Fruit fly (Drosophila melanogaster) whole organism, wandering third instar larva: Measurements from ENCODE around the gene Irc.
A peak's percentile ranks its signal among the peaks of the same experiment; 100 is the strongest.

ENCODE experiments used
- Abd-B ChIP-seq: fragments of >200 bp; optimal IDR thresholded peaks from 2 replicates; lab custom pipeline; 2017; ENCODE audit warnings: missing biosample characterization, missing genetic modification characterization
- CG32264 ChIP-seq: fragments of 200-800 bp; sonication (Bioruptor generic); optimal IDR thresholded peaks from 2 replicates; lab custom pipeline; 2016; ENCODE audit warnings: missing biosample characterization, missing genetic modification characterization
- CG9705 ChIP-seq: fragments of 200-800 bp; sonication (Bioruptor generic); optimal IDR thresholded peaks from 2 replicates; lab custom pipeline; 2018; ENCODE audit warnings: missing biosample characterization, mild to moderate bottlenecking, missing genetic modification characterization
- CrebA ChIP-seq: fragments of 200-800 bp; sonication (Bioruptor generic); optimal IDR thresholded peaks from 2 replicates; lab custom pipeline; 2016; ENCODE audit warnings: missing biosample characterization, mild to moderate bottlenecking, missing genetic modification characterization, borderline replicate concordance
- Dfd ChIP-seq: fragments of >200 bp; optimal IDR thresholded peaks from 2 replicates; lab custom pipeline; 2017; ENCODE audit warnings: missing biosample characterization, missing genetic modification characterization
- Dif ChIP-seq: fragments of 200-275, 200-300 bp; sonication (Bioruptor generic); optimal IDR thresholded peaks from 2 replicates; lab custom pipeline; 2018; ENCODE audit warnings: missing biosample characterization, missing genetic modification characterization; ENCODE audit not compliant: partially characterized antibody
- GATAd ChIP-seq: sonication (Bioruptor generic); optimal IDR thresholded peaks from 2 replicates; lab custom pipeline; 2016; ENCODE audit warnings: missing biosample characterization, missing genetic modification characterization
- HLH106 ChIP-seq: fragments of 200-800 bp; optimal IDR thresholded peaks from 3 replicates; lab custom pipeline; 2019; ENCODE audit warnings: missing biosample characterization, mild to moderate bottlenecking, missing genetic modification characterization, moderate library complexity
- Hnf4 ChIP-seq: fragments of 200-800 bp; sonication (Bioruptor generic); optimal IDR thresholded peaks from 2 replicates; lab custom pipeline; 2016; ENCODE audit warnings: missing biosample characterization, mild to moderate bottlenecking, missing genetic modification characterization
- Hr78 ChIP-seq: fragments of >200 bp; optimal IDR thresholded peaks from 2 replicates; lab custom pipeline; 2017; ENCODE audit warnings: missing biosample characterization, missing genetic modification characterization
- Hr83 ChIP-seq: fragments of 200-300 bp; sonication (Bioruptor generic); optimal IDR thresholded peaks from 2 replicates; lab custom pipeline; 2016; ENCODE audit warnings: missing biosample characterization, mild to moderate bottlenecking, missing genetic modification characterization, moderate library complexity; ENCODE audit not compliant: poor library complexity, severe bottlenecking
- Jra ChIP-seq: sonication (Bioruptor generic); optimal IDR thresholded peaks from 2 replicates; lab custom pipeline; 2016; ENCODE audit warnings: missing biosample characterization, missing genetic modification characterization
- Mio ChIP-seq: sonication (Bioruptor generic); optimal IDR thresholded peaks from 2 replicates; lab custom pipeline; 2016; ENCODE audit warnings: missing biosample characterization, missing genetic modification characterization
- Myc ChIP-seq: fragments of >200 bp; optimal IDR thresholded peaks from 2 replicates; lab custom pipeline; 2017
- N ChIP-seq: fragments of >200 bp; optimal IDR thresholded peaks from 2 replicates; lab custom pipeline; 2018; ENCODE audit warnings: missing biosample characterization, missing external identifiers, missing genetic modification characterization
- OdsH ChIP-seq: fragments of 200-800 bp; sonication (Bioruptor generic); optimal IDR thresholded peaks from 2 replicates; lab custom pipeline; 2016; ENCODE audit warnings: missing biosample characterization, mild to moderate bottlenecking, missing genetic modification characterization
- Rel ChIP-seq, 2 experiments: fragments of 200-800 bp; sonication (Bioruptor generic) in 1 of 2; optimal IDR thresholded peaks; 2 replicates in 1 of 2; 3 replicates in 1 of 2; lab custom pipeline; 2016 to 2019; ENCODE audit warnings: mild to moderate bottlenecking in 2 of 2, missing biosample characterization in 2 of 2, missing genetic modification characterization in 2 of 2, moderate library complexity in 1 of 2
- Sp1 ChIP-seq: fragments of 200-800 bp; sonication (Bioruptor generic); optimal IDR thresholded peaks from 3 replicates; lab custom pipeline; 2019; ENCODE audit warnings: missing biosample characterization, mild to moderate bottlenecking, missing genetic modification characterization, moderate library complexity
- Vsx2 ChIP-seq: fragments of 200-300, 225-300 bp; sonication (Bioruptor generic); optimal IDR thresholded peaks from 2 replicates; lab custom pipeline; 2018; ENCODE audit warnings: missing biosample characterization, missing genetic modification characterization; ENCODE audit not compliant: partially characterized antibody
- br ChIP-seq: fragments of 200-800 bp; sonication (Bioruptor generic); optimal IDR thresholded peaks from 2 replicates; lab custom pipeline; 2016; ENCODE audit warnings: missing biosample characterization, missing genetic modification characterization
- brk ChIP-seq: fragments of 200-800 bp; sonication (Bioruptor generic); optimal IDR thresholded peaks from 2 replicates; lab custom pipeline; 2016; ENCODE audit warnings: missing biosample characterization, mild to moderate bottlenecking, missing genetic modification characterization
- dl ChIP-seq, 2 experiments: fragments of 175-275, 200-275 bp in 1 of 2; fragments of 200-275 bp in 1 of 2; sonication (Bioruptor generic); optimal IDR thresholded peaks; lab custom pipeline; 2018; ENCODE audit warnings: mild to moderate bottlenecking in 2 of 2, missing biosample characterization in 2 of 2, missing genetic modification characterization in 2 of 2, moderate library complexity in 2 of 2; ENCODE audit not compliant: partially characterized antibody in 2 of 2, insufficient read depth in 1 of 2
- dmrt93B ChIP-seq: fragments of 200-800 bp; sonication (Bioruptor generic); optimal IDR thresholded peaks from 2 replicates; lab custom pipeline; 2018; ENCODE audit warnings: missing biosample characterization, mild to moderate bottlenecking, missing genetic modification characterization
- dsf ChIP-seq: sonication (Bioruptor generic); optimal IDR thresholded peaks from 2 replicates; lab custom pipeline; 2016; ENCODE audit warnings: missing biosample characterization, missing genetic modification characterization, borderline replicate concordance
- ey ChIP-seq: fragments of 200-800 bp; sonication (Bioruptor generic); optimal IDR thresholded peaks from 2 replicates; lab custom pipeline; 2016; ENCODE audit warnings: missing biosample characterization, missing genetic modification characterization
- foxo ChIP-seq, 2 experiments: fragments of 200-800 bp; sonication (Bioruptor generic); optimal IDR thresholded peaks; 2 replicates in 1 of 2; 3 replicates in 1 of 2; lab custom pipeline; 2016 to 2017; ENCODE audit warnings: missing biosample characterization in 2 of 2, missing genetic modification characterization in 2 of 2
- fru ChIP-seq: fragments of 200-800 bp; sonication (Bioruptor generic); optimal IDR thresholded peaks from 3 replicates; lab custom pipeline; 2016; ENCODE audit warnings: missing biosample characterization, mild to moderate bottlenecking, missing genetic modification characterization
- h ChIP-seq: fragments of 200-800 bp; sonication (Bioruptor generic); optimal IDR thresholded peaks from 3 replicates; lab custom pipeline; 2016; ENCODE audit warnings: missing biosample characterization, mild to moderate bottlenecking, missing genetic modification characterization
- jim ChIP-seq: fragments of 175-275, 200-325 bp; sonication (Bioruptor generic); optimal IDR thresholded peaks from 2 replicates; lab custom pipeline; 2016; ENCODE audit warnings: missing biosample characterization, mild to moderate bottlenecking, missing genetic modification characterization
- lola ChIP-seq: fragments of >200 bp; optimal IDR thresholded peaks from 2 replicates; lab custom pipeline; 2017; ENCODE audit warnings: missing biosample characterization, missing genetic modification characterization
- pan ChIP-seq: fragments of >200 bp; optimal IDR thresholded peaks from 2 replicates; lab custom pipeline; 2017
- psq ChIP-seq: fragments of 200-800 bp; sonication (Bioruptor generic); optimal IDR thresholded peaks from 3 replicates; lab custom pipeline; 2017; ENCODE audit warnings: missing biosample characterization, mild to moderate bottlenecking, missing genetic modification characterization, moderate library complexity
- rgr ChIP-seq: fragments of 200-800 bp; sonication (Bioruptor generic); optimal IDR thresholded peaks from 3 replicates; lab custom pipeline; 2016; ENCODE audit warnings: missing biosample characterization, mild to moderate bottlenecking, missing genetic modification characterization
- sage ChIP-seq: fragments of 200-800 bp; sonication (Bioruptor generic); optimal IDR thresholded peaks from 2 replicates; lab custom pipeline; 2016; ENCODE audit warnings: missing biosample characterization, mild to moderate bottlenecking, missing genetic modification characterization
- sv ChIP-seq: fragments of 200-800 bp; sonication (Bioruptor generic); optimal IDR thresholded peaks from 3 replicates; lab custom pipeline; 2016; ENCODE audit warnings: missing biosample characterization, missing genetic modification characterization
- tai ChIP-seq: sonication (Bioruptor generic); optimal IDR thresholded peaks from 2 replicates; lab custom pipeline; 2016; ENCODE audit warnings: missing biosample characterization, missing genetic modification characterization
- usp ChIP-seq: fragments of >200 bp; optimal IDR thresholded peaks from 2 replicates; lab custom pipeline; 2017; ENCODE audit warnings: missing biosample characterization, missing genetic modification characterization
- woc ChIP-seq: sonication (Bioruptor generic); optimal IDR thresholded peaks from 2 replicates; lab custom pipeline; 2016; ENCODE audit warnings: missing biosample characterization, mild to moderate bottlenecking, missing genetic modification characterization

The Irc gene

dm6 chr3R:16982108-16982707, 20.5 kb upstream of the Irc start, which contains the start of gene AhcyL2:
AhcyL2 (minus strand) TSS chr3R:16982158.
- no peak for TF ChIP-seq woc (GFP tag; lab: Kevin White, UChicago)
- TF ChIP-seq sage (GFP tag; lab: Kevin White, UChicago) = no peak
- TF ChIP-seq Dif (GFP tag; lab: Kevin White, UChicago) = no peak
- TF ChIP-seq rgr (GFP tag; lab: Kevin White, UChicago) = no peak
- TF ChIP-seq brk (GFP tag; lab: Kevin White, UChicago) = peak; percentile 79
- no peak for TF ChIP-seq CrebA
- no peak for TF ChIP-seq Hnf4
- TF ChIP-seq HLH106 = no peak
- peak; percentile 8 for TF ChIP-seq Hr83 (GFP tag; lab: Kevin White, UChicago)
- TF ChIP-seq lola (GFP tag; lab: Kevin White, UChicago) = no peak
- TF ChIP-seq jim = no peak
- TF ChIP-seq dmrt93B (GFP tag; lab: Kevin White, UChicago) = no peak
- no peak for TF ChIP-seq pan (lab: Kevin White, UChicago)
- TF ChIP-seq Abd-B = no peak
- TF ChIP-seq Dfd (GFP tag; lab: Kevin White, UChicago) = no peak
- no peak for TF ChIP-seq OdsH (GFP tag; lab: Kevin White, UChicago)
- TF ChIP-seq Jra (GFP tag; lab: Kevin White, UChicago) = peak; percentile 19
- TF ChIP-seq h (GFP tag; lab: Kevin White, UChicago) = peak; percentile 82
- TF ChIP-seq GATAd (GFP tag; lab: Kevin White, UChicago) = no peak
- peak in 1 of 2 experiments; percentile 15 for TF ChIP-seq foxo (GFP tag; optimal IDR thresholded peaks at IDR 0.05; lab: Kevin White, UChicago)
- no peak for TF ChIP-seq Mio
- no peak for TF ChIP-seq CG32264 (GFP tag; lab: Kevin White, UChicago)
- no peak for TF ChIP-seq CG9705
- TF ChIP-seq Hr78 (GFP tag; lab: Kevin White, UChicago) = no peak
- TF ChIP-seq tai (GFP tag; lab: Kevin White, UChicago) = no peak
- TF ChIP-seq dl (GFP tag; optimal IDR thresholded peaks at IDR 0.05; lab: Kevin White, UChicago; ENCODE audit: insufficient read depth in 1 of 2, partially characterized antibody in 2 of 2) = peak in 1 of 2 experiments; percentile 45
- no peak for TF ChIP-seq Rel (GFP tag; optimal IDR thresholded peaks at IDR 0.05; lab: Kevin White, UChicago)
- TF ChIP-seq Rel (tag; optimal IDR thresholded peaks at IDR 0.05; lab: Kevin White, UChicago) = peak; percentile 84
- no peak for TF ChIP-seq dsf (GFP tag; lab: Kevin White, UChicago)
- peak; percentile 45 for TF ChIP-seq Sp1 (GFP tag; lab: Kevin White, UChicago)
- no peak for TF ChIP-seq fru (GFP tag; lab: Kevin White, UChicago)
- no peak for TF ChIP-seq sv (GFP tag; lab: Kevin White, UChicago)
- TF ChIP-seq psq (GFP tag; lab: Kevin White, UChicago) = peak; percentile 10
- TF ChIP-seq ey (GFP tag; lab: Kevin White, UChicago) = no peak
- no peak for TF ChIP-seq Myc (lab: Kevin White, UChicago)
- peak; percentile 11 for TF ChIP-seq br (GFP tag; lab: Kevin White, UChicago)
- no peak for TF ChIP-seq usp
- no peak for TF ChIP-seq N (GFP tag; lab: Kevin White, UChicago)
- no peak for TF ChIP-seq Vsx2 (GFP tag; lab: Kevin White, UChicago)

dm6 chr3R:16983001-16983400, 19.7 kb upstream of the Irc start:
- no peak for TF ChIP-seq CG9705
- no peak for TF ChIP-seq Sp1 (GFP tag; lab: Kevin White, UChicago)
- TF ChIP-seq sv (GFP tag; lab: Kevin White, UChicago) = no peak
- TF ChIP-seq Hnf4 = no peak
- TF ChIP-seq Hr83 (GFP tag; lab: Kevin White, UChicago) = no peak
- TF ChIP-seq Jra (GFP tag; lab: Kevin White, UChicago) = no peak
- no peak for TF ChIP-seq GATAd (GFP tag; lab: Kevin White, UChicago)
- TF ChIP-seq lola (GFP tag; lab: Kevin White, UChicago) = no peak
- TF ChIP-seq Hr78 (GFP tag; lab: Kevin White, UChicago) = no peak
- TF ChIP-seq Mio = no peak
- TF ChIP-seq woc (GFP tag; lab: Kevin White, UChicago) = no peak
- TF ChIP-seq Dfd (GFP tag; lab: Kevin White, UChicago) = no peak
- TF ChIP-seq br (GFP tag; lab: Kevin White, UChicago) = no peak
- no peak for TF ChIP-seq Dif (GFP tag; lab: Kevin White, UChicago)
- no peak for TF ChIP-seq pan (lab: Kevin White, UChicago)
- no peak for TF ChIP-seq dl (GFP tag; optimal IDR thresholded peaks at IDR 0.05; lab: Kevin White, UChicago; ENCODE audit: insufficient read depth in 1 of 2, partially characterized antibody in 2 of 2)
- no peak for TF ChIP-seq sage (GFP tag; lab: Kevin White, UChicago)
- no peak for TF ChIP-seq foxo (GFP tag; optimal IDR thresholded peaks at IDR 0.05; lab: Kevin White, UChicago)
- TF ChIP-seq Vsx2 (GFP tag; lab: Kevin White, UChicago) = no peak
- TF ChIP-seq dsf (GFP tag; lab: Kevin White, UChicago) = no peak
- TF ChIP-seq, all 38 proteins: peak for 0
